Worm (Caenorhabditis elegans): Measurements from ENCODE around the gene sre-26.
"Not testable (repeated sequence)": the region's sequence is repeated elsewhere in the genome, so short reads cannot be mapped to it uniquely, and the experiment has no call there.

sre-26 gene

ce11 chrII:12448241-12448640 is 27.9 kb upstream of the sre-26 start, which contains the start of gene srh-27:
Gene srh-27, plus strand, starts transcription at chrII:12448541.
- TF ChIP-seq cog-1 (tag; optimal IDR thresholded peaks at IDR 0.05) (no peak), med-1 (GFP tag; optimal IDR thresholded peaks at IDR 0.05; ENCODE audit: insufficient read depth) (no peak), tab-1 (GFP tag; IDR thresholded peaks at IDR 0.05) (no peak), T22C8.4 (GFP tag; IDR thresholded peaks at IDR 0.05) (no peak), ztf-23 (GFP tag; IDR thresholded peaks at IDR 0.05) (no peak), klf-2 (GFP tag; conservative IDR thresholded peaks at IDR 0.05) (no peak), ref-1 (GFP tag; conservative IDR thresholded peaks at IDR 0.05) (no peak), ztf-29 (GFP tag; IDR thresholded peaks at IDR 0.05) (no peak), flt-1 (GFP tag; IDR thresholded peaks at IDR 0.05) (no peak)

- TF ChIP-seq ref-1 (GFP tag; conservative IDR thresholded peaks at IDR 0.05) (no peak), med-1 (GFP tag; optimal IDR thresholded peaks at IDR 0.05; ENCODE audit: insufficient read depth) (no peak), cog-1 (tag; optimal IDR thresholded peaks at IDR 0.05) (no peak), flt-1 (GFP tag; IDR thresholded peaks at IDR 0.05) (no peak), ztf-29 (GFP tag; IDR thresholded peaks at IDR 0.05) (no peak), T22C8.4 (GFP tag; IDR thresholded peaks at IDR 0.05) (no peak), klf-2 (GFP tag; conservative IDR thresholded peaks at IDR 0.05) (no peak)
These were observed 24.4 kb upstream of the sre-26 start, which contains the start of the genes W05H5.1 and pitr-6 for ce11 chrII:12444679-12445376. Gene W05H5.1, minus strand, starts transcription at chrII:12444779. Gene pitr-6, plus strand, starts transcription at chrII:12445326.

ce11 chrII:12441164-12441563 is 20.8 kb upstream of the sre-26 start, which contains the start of gene Y57A10C.10:
Gene Y57A10C.10, minus strand, starts transcription at chrII:12441264.
- not testable (repeated sequence) for TF ChIP-seq cog-1 (tag; optimal IDR thresholded peaks at IDR 0.05); ztf-29 (GFP tag; IDR thresholded peaks at IDR 0.05); ztf-23 (GFP tag; IDR thresholded peaks at IDR 0.05)

ce11 chrII:12438441-12438840 is 18.1 kb upstream of the sre-26 start, which contains the start of gene Y57A10C.9:
Gene Y57A10C.9, minus strand, starts transcription at chrII:12438541.
- TF ChIP-seq T22C8.4 (GFP tag; IDR thresholded peaks at IDR 0.05): no peak
- TF ChIP-seq flt-1 (GFP tag; IDR thresholded peaks at IDR 0.05): no peak
- TF ChIP-seq klf-2 (GFP tag; conservative IDR thresholded peaks at IDR 0.05): no peak
- no peak for TF ChIP-seq med-1 (GFP tag; optimal IDR thresholded peaks at IDR 0.05; ENCODE audit: insufficient read depth)
- no peak for TF ChIP-seq cog-1 (tag; optimal IDR thresholded peaks at IDR 0.05)
- no peak for TF ChIP-seq ref-1 (GFP tag; conservative IDR thresholded peaks at IDR 0.05)
- TF ChIP-seq tab-1 (GFP tag; IDR thresholded peaks at IDR 0.05): no peak

- TF ChIP-seq med-1 (GFP tag; optimal IDR thresholded peaks at IDR 0.05; ENCODE audit: insufficient read depth) (no peak), ztf-23 (GFP tag; IDR thresholded peaks at IDR 0.05) (no peak)
These were observed 16.3 kb upstream of the sre-26 start for ce11 chrII:12436717-12437116.

ce11 chrII:12435202-12435872 is 15.0 kb upstream of the sre-26 start:
- no peak for TF ChIP-seq cog-1 (tag; optimal IDR thresholded peaks at IDR 0.05)
- no peak for TF ChIP-seq klf-2 (GFP tag; conservative IDR thresholded peaks at IDR 0.05)
- TF ChIP-seq flt-1 (GFP tag; IDR thresholded peaks at IDR 0.05): no peak
- no peak for TF ChIP-seq ref-1 (GFP tag; conservative IDR thresholded peaks at IDR 0.05)
- no peak for TF ChIP-seq ztf-23 (GFP tag; IDR thresholded peaks at IDR 0.05)
- TF ChIP-seq med-1 (GFP tag; optimal IDR thresholded peaks at IDR 0.05; ENCODE audit: insufficient read depth): no peak
- TF ChIP-seq tab-1 (GFP tag; IDR thresholded peaks at IDR 0.05): no peak
- no peak for TF ChIP-seq ztf-29 (GFP tag; IDR thresholded peaks at IDR 0.05)
- TF ChIP-seq T22C8.4 (GFP tag; IDR thresholded peaks at IDR 0.05): no peak

ce11 chrII:12432356-12432755 is 12.0 kb upstream of the sre-26 start, which contains the start of gene dct-12:
Gene dct-12, minus strand, starts transcription at chrII:12432456.
- TF ChIP-seq flt-1 (GFP tag; IDR thresholded peaks at IDR 0.05) (no peak), ref-1 (GFP tag; conservative IDR thresholded peaks at IDR 0.05) (no peak), klf-2 (GFP tag; conservative IDR thresholded peaks at IDR 0.05) (no peak), tab-1 (GFP tag; IDR thresholded peaks at IDR 0.05) (no peak), cog-1 (tag; optimal IDR thresholded peaks at IDR 0.05) (no peak), ztf-29 (GFP tag; IDR thresholded peaks at IDR 0.05) (no peak), ztf-23 (GFP tag; IDR thresholded peaks at IDR 0.05) (no peak), med-1 (GFP tag; optimal IDR thresholded peaks at IDR 0.05; ENCODE audit: insufficient read depth) (no peak)

ce11 chrII:12429743-12430142 is 9.4 kb upstream of the sre-26 start, which contains the start of gene Y57A10C.8:
Gene Y57A10C.8, minus strand, starts transcription at chrII:12429843.
- TF ChIP-seq ref-1 (GFP tag; conservative IDR thresholded peaks at IDR 0.05) (no peak), flt-1 (GFP tag; IDR thresholded peaks at IDR 0.05) (no peak), T22C8.4 (GFP tag; IDR thresholded peaks at IDR 0.05) (no peak), cog-1 (tag; optimal IDR thresholded peaks at IDR 0.05) (no peak), klf-2 (GFP tag; conservative IDR thresholded peaks at IDR 0.05) (no peak), tab-1 (GFP tag; IDR thresholded peaks at IDR 0.05) (no peak), ztf-23 (GFP tag; IDR thresholded peaks at IDR 0.05) (no peak), ztf-29 (GFP tag; IDR thresholded peaks at IDR 0.05) (no peak), med-1 (GFP tag; optimal IDR thresholded peaks at IDR 0.05; ENCODE audit: insufficient read depth) (no peak)

ce11 chrII:12425644-12426222 is 5.3 kb upstream of the sre-26 start, which contains the start of gene daf-22:
Gene daf-22, minus strand, starts transcription at chrII:12425694.
- TF ChIP-seq ztf-23 (GFP tag; IDR thresholded peaks at IDR 0.05): no peak
- no peak for TF ChIP-seq cog-1 (tag; optimal IDR thresholded peaks at IDR 0.05)
- no peak for TF ChIP-seq flt-1 (GFP tag; IDR thresholded peaks at IDR 0.05)
- no peak for TF ChIP-seq tab-1 (GFP tag; IDR thresholded peaks at IDR 0.05)
- no peak for TF ChIP-seq med-1 (GFP tag; optimal IDR thresholded peaks at IDR 0.05; ENCODE audit: insufficient read depth)
- no peak for TF ChIP-seq ref-1 (GFP tag; conservative IDR thresholded peaks at IDR 0.05)
- no peak for TF ChIP-seq ztf-29 (GFP tag; IDR thresholded peaks at IDR 0.05)
- TF ChIP-seq klf-2 (GFP tag; conservative IDR thresholded peaks at IDR 0.05): no peak
- TF ChIP-seq T22C8.4 (GFP tag; IDR thresholded peaks at IDR 0.05): no peak
